Worm (Caenorhabditis elegans) whole organism, midembryonic: ENCODE results near the gene B0228.1.

Experiments
- T22C8.4 ChIP-seq: fragments of 200-800 bp; sonication (Bioruptor generic); IDR thresholded peaks from 2 replicates; pipeline ENCODE4 v1.3.6; 2022; ENCODE audit warnings: missing genetic modification characterization, missing compliant biosample characterization
- cog-1 ChIP-seq: sonication (generic microtip); optimal IDR thresholded peaks from 2 replicates; lab custom pipeline; 2016; ENCODE audit warnings: missing genetic modification characterization, missing compliant biosample characterization
- flt-1 ChIP-seq: fragments of 200-800 bp; sonication (Bioruptor generic); IDR thresholded peaks from 2 replicates; pipeline ENCODE4 v1.3.6; 2022; ENCODE audit warnings: missing genetic modification characterization, missing compliant biosample characterization
- klf-2 ChIP-seq: fragments of 200-800 bp; sonication (Bioruptor generic); conservative IDR thresholded peaks from 2 replicates; pipeline ENCODE4 v1.3.6; 2022; ENCODE audit warnings: missing genetic modification reagents, missing genetic modification characterization, missing compliant biosample characterization
- med-1 ChIP-seq: sonication (generic microtip); optimal IDR thresholded peaks from 2 replicates; lab custom pipeline; 2017; ENCODE audit warnings: missing genetic modification characterization, mild to moderate bottlenecking, missing compliant biosample characterization, antibody characterized with exemption, missing genetic modification reagents; ENCODE audit not compliant: insufficient read depth
- ref-1 ChIP-seq: fragments of 200-800 bp; sonication (Bioruptor generic); conservative IDR thresholded peaks from 2 replicates; pipeline ENCODE4 v1.3.6; 2022; ENCODE audit warnings: missing genetic modification reagents, missing genetic modification characterization, missing compliant biosample characterization
- tab-1 ChIP-seq: fragments of 200-800 bp; sonication (Bioruptor generic); IDR thresholded peaks from 2 replicates; pipeline ENCODE4 v1.3.6; 2022; ENCODE audit warnings: missing genetic modification characterization, missing compliant biosample characterization
- ztf-23 ChIP-seq: fragments of 200-800 bp; sonication (Bioruptor generic); IDR thresholded peaks from 2 replicates; pipeline ENCODE4 v1.3.6; 2022; ENCODE audit warnings: missing genetic modification reagents, missing genetic modification characterization, missing compliant biosample characterization
- ztf-29 ChIP-seq: fragments of 200-800 bp; sonication (Bioruptor generic); IDR thresholded peaks from 2 replicates; pipeline ENCODE4 v1.3.6; 2022; ENCODE audit warnings: missing genetic modification reagents, missing genetic modification characterization, missing compliant biosample characterization

B0228.1 gene

DNA sequence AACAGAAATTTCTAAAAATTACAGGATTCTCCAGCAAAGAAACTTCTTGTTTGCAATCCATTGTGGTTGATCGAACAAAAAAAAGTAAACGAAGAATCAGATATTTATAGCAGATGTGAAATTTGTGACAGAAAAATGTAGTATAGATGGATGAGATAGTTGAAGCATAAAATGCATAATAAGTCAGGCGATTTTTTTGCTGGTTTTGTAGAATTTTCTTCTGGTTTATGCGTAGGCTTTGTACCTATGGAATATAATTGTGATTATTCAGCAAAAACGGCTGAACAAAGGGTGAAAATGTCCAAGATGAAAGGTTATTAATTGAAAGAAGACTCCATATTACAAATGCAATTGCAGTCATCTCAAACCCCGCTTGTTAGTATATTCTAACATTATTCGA is 10.3 kb downstream of the B0228.1 start, which contains the start of gene srh-39:
Gene srh-39, minus strand, starts transcription at position 101 of the 400 bp plus-strand sequence.
- no peak for TF ChIP-seq cog-1 (tag; lab: Kevin White, UChicago)
- TF ChIP-seq flt-1 (GFP tag; lab: Robert Waterston, UW): no peak
- no peak for TF ChIP-seq tab-1 (GFP tag; lab: Robert Waterston, UW)
- no peak for TF ChIP-seq klf-2
- no peak for TF ChIP-seq ztf-23 (GFP tag; lab: Robert Waterston, UW)
- no peak for TF ChIP-seq ref-1
- no peak for TF ChIP-seq ztf-29
- no peak for TF ChIP-seq T22C8.4
- no peak for TF ChIP-seq med-1

DNA sequence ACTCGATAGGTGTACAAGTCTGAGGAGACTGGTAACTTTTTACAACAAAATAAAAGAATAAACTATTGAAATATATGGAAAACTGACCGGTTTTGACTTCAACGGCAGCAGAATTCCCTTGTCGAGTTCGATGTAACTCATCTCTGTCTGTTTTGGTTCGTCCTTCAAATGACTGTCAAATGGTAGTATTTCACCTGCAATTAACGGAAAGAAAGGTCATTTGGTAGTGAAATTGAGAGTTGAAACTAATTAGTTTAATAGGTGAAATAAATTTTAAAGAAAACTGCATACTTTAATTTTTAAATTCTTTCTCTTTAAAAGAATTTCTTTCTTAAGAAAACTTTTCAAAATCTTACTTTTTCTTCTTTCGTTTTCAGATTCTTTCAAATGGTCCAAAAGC is 14.1 kb downstream of the B0228.1 start:
- TF ChIP-seq klf-2 (no peak), flt-1 (GFP tag; lab: Robert Waterston, UW) (no peak), ref-1 (no peak), med-1 (no peak), T22C8.4 (no peak), tab-1 (GFP tag; lab: Robert Waterston, UW) (no peak), ztf-29 (no peak)

ce11 chrII:7770253-7770652 is 15.1 kb downstream of the B0228.1 start:
- TF ChIP-seq tab-1 (GFP tag; lab: Robert Waterston, UW): no peak
- no peak for TF ChIP-seq ztf-29
- no peak for TF ChIP-seq cog-1 (tag; lab: Kevin White, UChicago)
- no peak for TF ChIP-seq T22C8.4
- no peak for TF ChIP-seq med-1
- no peak for TF ChIP-seq klf-2
- TF ChIP-seq ref-1: no peak
- no peak for TF ChIP-seq ztf-23 (GFP tag; lab: Robert Waterston, UW)
- no peak for TF ChIP-seq flt-1 (GFP tag; lab: Robert Waterston, UW)

- TF ChIP-seq ref-1 (no peak), ztf-29 (no peak), ztf-23 (GFP tag; lab: Robert Waterston, UW) (no peak), T22C8.4 (no peak), flt-1 (GFP tag; lab: Robert Waterston, UW) (no peak), tab-1 (GFP tag; lab: Robert Waterston, UW) (no peak), klf-2 (no peak), med-1 (no peak), cog-1 (tag; lab: Kevin White, UChicago) (no peak)
Observed at ce11 chrII:7771917-7772316, 16.8 kb downstream of the B0228.1 start, which contains the start of gene C06A8.8. TSS of gene C06A8.8 (minus strand) at chrII:7772017.

ce11 chrII:7772411-7772810 is 17.3 kb downstream of the B0228.1 start, which contains the start of gene C06A8.6:
TSS of gene C06A8.6 (plus strand) at chrII:7772499.
- no peak for TF ChIP-seq flt-1 (GFP tag; lab: Robert Waterston, UW)
- TF ChIP-seq ztf-23 (GFP tag; lab: Robert Waterston, UW): no peak
- no peak for TF ChIP-seq ztf-29
- TF ChIP-seq T22C8.4: no peak
- TF ChIP-seq cog-1 (tag; lab: Kevin White, UChicago): no peak
- no peak for TF ChIP-seq med-1
- no peak for TF ChIP-seq ref-1
- no peak for TF ChIP-seq klf-2
- TF ChIP-seq tab-1 (GFP tag; lab: Robert Waterston, UW): no peak

DNA sequence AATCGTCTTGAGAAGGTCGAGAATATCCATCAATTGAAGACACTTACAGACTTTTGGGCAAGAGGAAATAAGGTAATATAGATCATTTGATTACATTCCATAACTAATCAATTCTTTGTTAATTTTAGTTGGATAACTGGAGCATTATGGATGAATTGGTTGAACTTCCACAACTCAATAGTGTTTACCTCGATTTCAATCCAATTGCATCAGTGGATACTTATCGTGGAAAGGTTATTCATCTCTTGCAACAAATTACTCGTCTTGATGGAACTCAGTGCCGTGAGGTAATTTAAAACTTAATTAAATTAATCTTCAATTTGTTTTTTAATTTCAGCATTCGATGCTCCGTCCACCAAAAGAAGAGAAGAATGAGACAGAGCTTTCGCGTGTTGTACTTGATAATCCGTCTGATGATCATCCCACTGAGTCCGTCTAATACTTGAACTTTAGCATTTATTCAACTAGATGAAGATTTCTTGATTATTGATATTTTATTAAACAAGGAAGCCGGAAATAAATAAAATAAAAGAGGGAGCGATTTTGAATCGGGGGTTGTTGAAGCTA is 18.4 kb downstream of the B0228.1 start:
- TF ChIP-seq ztf-29: no peak
- no peak for TF ChIP-seq tab-1 (GFP tag; lab: Robert Waterston, UW)
- no peak for TF ChIP-seq ref-1
- no peak for TF ChIP-seq flt-1 (GFP tag; lab: Robert Waterston, UW)
- no peak for TF ChIP-seq ztf-23 (GFP tag; lab: Robert Waterston, UW)
- TF ChIP-seq cog-1 (tag; lab: Kevin White, UChicago): no peak
- TF ChIP-seq med-1: no peak
- TF ChIP-seq klf-2: no peak
- no peak for TF ChIP-seq T22C8.4

DNA sequence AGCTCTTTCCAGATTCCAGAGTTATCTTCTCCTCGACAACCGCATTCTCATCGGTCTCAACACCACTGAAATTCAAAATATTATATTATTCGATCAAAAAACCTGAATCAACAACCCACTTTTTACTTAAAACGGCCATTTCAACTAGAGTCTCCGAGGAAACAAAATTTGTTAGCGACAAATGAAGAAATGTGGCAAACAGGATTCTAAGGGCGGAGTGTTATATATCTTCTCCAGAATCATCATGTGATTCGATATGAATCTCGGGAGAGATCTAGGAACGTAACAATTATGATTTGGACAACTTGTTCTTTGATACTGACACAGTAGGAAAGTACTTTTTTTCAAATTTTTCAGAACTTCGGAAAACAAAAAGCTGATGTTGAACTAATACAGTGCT is 21.1 kb downstream of the B0228.1 start:
- no peak for TF ChIP-seq tab-1 (GFP tag; lab: Robert Waterston, UW)
- TF ChIP-seq ref-1: no peak
- no peak for TF ChIP-seq T22C8.4
- TF ChIP-seq ztf-29: no peak
- TF ChIP-seq med-1: no peak
- no peak for TF ChIP-seq cog-1 (tag; lab: Kevin White, UChicago)
- no peak for TF ChIP-seq flt-1 (GFP tag; lab: Robert Waterston, UW)
- no peak for TF ChIP-seq klf-2
- no peak for TF ChIP-seq ztf-23 (GFP tag; lab: Robert Waterston, UW)

DNA sequence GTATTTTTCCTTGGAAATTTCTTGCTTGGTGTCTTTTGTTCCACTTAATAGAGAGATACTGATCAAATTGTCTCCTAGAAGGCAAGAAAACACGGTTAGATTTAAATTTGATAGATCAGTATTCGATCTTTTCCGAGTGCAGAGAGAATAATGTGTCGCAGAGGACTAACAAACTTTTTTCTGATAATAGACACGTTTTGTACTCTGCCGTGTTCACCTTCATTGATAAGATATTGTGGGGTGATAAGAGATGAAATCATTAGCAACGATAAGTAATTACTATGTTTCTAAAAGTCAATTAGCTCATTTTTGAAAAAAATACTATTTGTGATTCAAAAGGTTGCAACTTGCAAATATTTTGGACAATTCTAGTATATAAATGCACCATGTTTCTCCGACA is 21.6 kb downstream of the B0228.1 start:
- no peak for TF ChIP-seq cog-1 (tag; lab: Kevin White, UChicago)
- TF ChIP-seq med-1: no peak
- TF ChIP-seq ztf-29: no peak
- no peak for TF ChIP-seq klf-2
- TF ChIP-seq tab-1 (GFP tag; lab: Robert Waterston, UW): no peak
- no peak for TF ChIP-seq ref-1
- no peak for TF ChIP-seq flt-1 (GFP tag; lab: Robert Waterston, UW)
- no peak for TF ChIP-seq ztf-23 (GFP tag; lab: Robert Waterston, UW)
- no peak for TF ChIP-seq T22C8.4

DNA sequence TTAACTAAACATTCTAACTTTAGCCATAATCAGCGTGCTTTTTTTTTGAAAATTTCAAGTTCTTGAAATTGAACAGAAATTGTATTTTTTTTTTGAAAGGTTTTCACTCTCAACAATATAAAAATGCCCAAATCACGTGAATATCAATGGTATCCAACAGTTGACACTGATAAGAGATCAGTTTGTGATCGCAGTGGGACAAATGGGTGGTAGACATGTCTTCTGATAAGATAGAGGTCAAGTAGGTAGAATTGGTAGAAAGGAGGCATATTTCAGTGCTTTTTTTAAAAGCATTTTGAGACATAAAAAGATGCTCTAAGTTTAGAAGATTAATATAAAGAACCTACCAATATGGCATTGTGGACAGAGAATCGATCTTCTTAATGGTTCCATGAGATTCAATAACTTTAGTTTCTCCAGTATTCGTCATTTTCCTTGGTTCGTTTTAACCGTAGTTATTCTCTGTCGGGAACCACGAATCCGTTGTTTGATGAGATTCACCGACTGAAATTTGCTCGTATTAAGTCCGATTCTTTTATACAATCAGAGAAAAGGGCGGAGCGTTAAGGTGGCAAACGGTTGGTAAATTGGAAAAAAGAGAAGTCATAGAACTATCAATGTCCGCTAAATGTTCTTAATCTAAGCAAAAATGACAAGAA is 22.3 kb downstream of the B0228.1 start, which contains the start of gene mthf-1:
Gene mthf-1, minus strand, starts transcription at position 504 of the 659 bp plus-strand sequence.
- TF ChIP-seq T22C8.4 (no peak), med-1 (no peak), ztf-29 (no peak), tab-1 (GFP tag; lab: Robert Waterston, UW) (no peak), ref-1 (no peak), cog-1 (tag; lab: Kevin White, UChicago) (no peak), ztf-23 (GFP tag; lab: Robert Waterston, UW) (no peak), flt-1 (GFP tag; lab: Robert Waterston, UW) (no peak), klf-2 (no peak)

ce11 chrII:7778273-7778672 is 23.1 kb downstream of the B0228.1 start:
- TF ChIP-seq ref-1 (no peak), flt-1 (GFP tag; lab: Robert Waterston, UW) (no peak), med-1 (no peak), T22C8.4 (no peak), cog-1 (tag; lab: Kevin White, UChicago) (no peak), ztf-23 (GFP tag; lab: Robert Waterston, UW) (no peak), ztf-29 (no peak), klf-2 (no peak), tab-1 (GFP tag; lab: Robert Waterston, UW) (no peak)
